Worm (Caenorhabditis elegans): Measurements from ENCODE around the gene Y37E11AL.1.

DNA sequence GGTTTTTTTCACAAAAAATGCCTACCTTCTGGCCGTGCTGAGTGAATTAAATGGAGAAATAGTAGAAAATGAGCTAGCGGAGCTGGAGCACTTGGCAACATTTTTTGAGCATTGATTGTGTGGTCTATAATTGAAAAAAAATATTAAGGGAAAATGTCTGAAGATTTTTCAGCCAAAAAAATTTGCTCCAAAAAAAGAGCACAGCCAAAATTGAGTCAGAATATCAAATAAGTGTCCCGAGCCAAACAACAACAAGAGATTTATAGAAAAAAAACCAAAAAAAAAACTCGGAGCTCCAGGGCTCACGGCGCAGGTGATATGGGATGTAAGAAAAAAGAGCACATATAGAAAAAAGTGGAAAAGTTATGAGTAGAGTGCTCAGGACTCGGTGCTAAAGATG, 40.7 kb upstream of the Y37E11AL.1 start, which contains the start of gene fmil-1:
- TF ChIP-seq nhr-23 (tag; optimal IDR thresholded peaks at IDR 0.05) (no peak), ceh-16 (tag; optimal IDR thresholded peaks at IDR 0.05) (no peak), skn-1 (tag; optimal IDR thresholded peaks at IDR 0.05) (no peak), unc-62 (GFP tag; optimal IDR thresholded peaks at IDR 0.05) (no peak)

All from whole organism, L3 larva.